Worm (Caenorhabditis elegans): Measurements from ENCODE around the gene srab-16.
"Not testable (repeated sequence)": the region's sequence is repeated elsewhere in the genome, so short reads cannot be mapped to it uniquely, and the experiment has no call there.

ce11 chrV:822922-823321, 40.4 kb downstream of the srab-16 start, which contains the start of gene srx-31:
- TF ChIP-seq nfya-1 (tag; optimal IDR thresholded peaks at IDR 0.05); nhr-11 (tag; optimal IDR thresholded peaks at IDR 0.05); ceh-14 (tag; optimal IDR thresholded peaks at IDR 0.05); ceh-2 (tag; optimal IDR thresholded peaks at IDR 0.05); ama-1 (optimal IDR thresholded peaks at IDR 0.05); hlh-8 (tag; optimal IDR thresholded peaks at IDR 0.05); pha-4 (tag; optimal IDR thresholded peaks at IDR 0.05); unc-42 (tag; optimal IDR thresholded peaks at IDR 0.05); che-1 (tag; optimal IDR thresholded peaks at IDR 0.05); npax-4 (tag; optimal IDR thresholded peaks at IDR 0.05): not testable (repeated sequence)

Measured in whole organism, late embryonic.